Worm (Caenorhabditis elegans) whole organism, L1 larva: ENCODE data around the gene fbxb-97.

Source experiments
- ama-1 ChIP-seq: fragments of 150-350 bp; optimal IDR thresholded peaks from 2 replicates; lab custom pipeline; 2014
- blmp-1 ChIP-seq: fragments of 150-350 bp; optimal IDR thresholded peaks from 2 replicates; lab custom pipeline; 2014; ENCODE audit warnings: missing biosample characterization, missing genetic modification characterization
- efl-1 ChIP-seq, 4 experiments: fragments of 150-350 bp; optimal IDR thresholded peaks in 3 of 4; peaks in 1 of 4; 1 replicate in 1 of 4; 2 replicates in 3 of 4; lab custom pipeline; 2014; ENCODE audit warnings: missing biosample characterization in 2 of 4, missing genetic modification characterization in 2 of 4, missing genetic modification reagents in 2 of 4
- ets-5 ChIP-seq: fragments of 200-800 bp; sonication (Bioruptor generic); IDR thresholded peaks from 2 replicates; pipeline ENCODE4 v1.3.6; 2022; ENCODE audit warnings: missing genetic modification characterization, missing compliant biosample characterization
- nhr-28 ChIP-seq: fragments of 150-350 bp; optimal IDR thresholded peaks from 2 replicates; lab custom pipeline; 2014; ENCODE audit warnings: missing biosample characterization, missing genetic modification characterization
- nhr-47 ChIP-seq: sonication (generic microtip); optimal IDR thresholded peaks from 2 replicates; lab custom pipeline; 2016; ENCODE audit warnings: mild to moderate bottlenecking, missing genetic modification characterization, moderate library complexity, missing compliant biosample characterization
- unc-62 ChIP-seq: fragments of 150-350 bp; optimal IDR thresholded peaks from 2 replicates; lab custom pipeline; 2014; ENCODE audit warnings: missing biosample characterization, missing genetic modification reagents, missing genetic modification characterization

ce11 chrII:1842894-1843293, 5.1 kb downstream of the fbxb-97 start, which contains the start of the genes C52E2.5 and C52E2.4:
- TF ChIP-seq nhr-28 (tag; lab: Kevin White, UChicago) (no peak), blmp-1 (tag; lab: Kevin White, UChicago) (no peak), unc-62 (GFP tag; lab: Kevin White, UChicago) (no peak), ama-1 (lab: Kevin White, UChicago) (no peak), ets-5 (GFP tag; lab: Robert Waterston, UW) (no peak), efl-1 (optimal IDR thresholded peaks at IDR 0.05; lab: Kevin White, UChicago) (no peak), efl-1 (GFP tag; optimal IDR thresholded peaks at IDR 0.05 in 1 of 2; lab: Kevin White, UChicago) (peak in 1 of 2 experiments; percentile 16), nhr-47 (tag; lab: Kevin White, UChicago) (no peak)
